Fruit fly (Drosophila melanogaster) whole organism, wandering third instar larva: ENCODE data around the gene plh.

Source experiments
- Rel ChIP-seq, 2 experiments: fragments of 200-800 bp; sonication (Bioruptor generic) in 1 of 2; optimal IDR thresholded peaks; 2 replicates in 1 of 2; 3 replicates in 1 of 2; lab custom pipeline; 2016 to 2019; ENCODE audit warnings: mild to moderate bottlenecking in 2 of 2, missing biosample characterization in 2 of 2, missing genetic modification characterization in 2 of 2, moderate library complexity in 1 of 2
- lola ChIP-seq: fragments of >200 bp; optimal IDR thresholded peaks from 2 replicates; lab custom pipeline; 2017; ENCODE audit warnings: missing biosample characterization, missing genetic modification characterization

- TF ChIP-seq lola (GFP tag; lab: Kevin White, UChicago), result no peak
- no peak for TF ChIP-seq Rel (GFP tag; optimal IDR thresholded peaks at IDR 0.05; lab: Kevin White, UChicago)
- no peak for TF ChIP-seq Rel (tag; optimal IDR thresholded peaks at IDR 0.05; lab: Kevin White, UChicago)
These were observed 45.2 kb upstream of the plh start for dm6 chr3R:5056010-5056409.
